Fruit fly (Drosophila melanogaster): ENCODE measurements around the gene Amacr.

dm6 chr2L:20798351-20798777, 46.2 kb upstream of the Amacr start:
- TF ChIP-seq ttk (optimal IDR thresholded peaks at IDR 0.05) (no peak), Sin3A (optimal IDR thresholded peaks at IDR 0.05) (no peak), Myc (optimal IDR thresholded peaks at IDR 0.05) (no peak), insv (optimal IDR thresholded peaks at IDR 0.05) (no peak), psq (optimal IDR thresholded peaks at IDR 0.05) (no peak)
